Fruit fly (Drosophila melanogaster) Kc167 (cell line): ENCODE data around the gene Gyc89Db.

Experiments used
- Myc ChIP-seq: fragments of >200 bp; optimal IDR thresholded peaks from 2 replicates; lab custom pipeline; 2017; ENCODE audit warnings: missing external identifiers
- Sin3A ChIP-seq: fragments of >200 bp; optimal IDR thresholded peaks from 2 replicates; lab custom pipeline; 2018; ENCODE audit warnings: missing external identifiers
- h ChIP-seq: fragments of >200 bp; optimal IDR thresholded peaks from 3 replicates; lab custom pipeline; 2018; ENCODE audit warnings: missing external identifiers
- psq ChIP-seq: fragments of >200 bp; optimal IDR thresholded peaks from 2 replicates; lab custom pipeline; 2017; ENCODE audit warnings: missing external identifiers

DNA sequence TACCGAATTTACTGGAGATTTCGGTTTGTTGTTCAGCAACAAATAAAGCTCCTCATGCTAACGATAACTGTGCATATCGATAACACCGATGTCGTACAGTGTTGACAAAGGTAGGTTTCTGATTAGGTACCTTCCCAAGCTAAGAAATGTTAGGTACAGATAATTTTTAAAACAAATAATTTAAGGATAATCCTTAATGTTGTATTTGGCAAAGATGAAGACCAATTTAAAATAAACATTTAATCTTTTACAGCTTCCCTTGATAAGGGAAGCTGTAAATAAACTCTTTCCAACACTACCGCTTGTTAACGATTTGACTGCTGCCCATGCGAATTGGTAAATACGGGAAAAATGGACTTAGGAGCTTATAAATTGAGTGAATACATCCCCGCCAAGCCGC, 34.0 kb upstream of the Gyc89Db start, which contains the start of the genes Ttc1 and CG14882:
- TF ChIP-seq Sin3A = no peak
- TF ChIP-seq Myc (lab: Kevin White, UChicago) = no peak
- TF ChIP-seq psq (lab: Kevin White, UChicago) = no peak
- TF ChIP-seq h (lab: Kevin White, UChicago) = no peak
